Worm (Caenorhabditis elegans) whole organism, late embryonic: ENCODE data around the gene scrm-5.

ENCODE experiments used
- C08G9.2 ChIP-seq: sonication (generic microtip); optimal IDR thresholded peaks from 2 replicates; lab custom pipeline; 2016; ENCODE audit warnings: mild to moderate bottlenecking, missing genetic modification characterization, moderate library complexity, missing compliant biosample characterization
- C38D4.7 ChIP-seq: fragments of 200-800 bp; sonication (Bioruptor generic); optimal IDR thresholded peaks from 2 replicates; lab custom pipeline; 2018; ENCODE audit warnings: mild to moderate bottlenecking, missing genetic modification characterization, moderate library complexity, missing compliant biosample characterization
- F13H6.1 ChIP-seq: sonication (generic microtip); optimal IDR thresholded peaks from 2 replicates; lab custom pipeline; 2016; ENCODE audit warnings: missing genetic modification characterization, missing compliant biosample characterization
- K02D7.2 ChIP-seq: sonication (generic microtip); optimal IDR thresholded peaks from 2 replicates; lab custom pipeline; 2017; ENCODE audit warnings: mild to moderate bottlenecking, missing genetic modification characterization, missing compliant biosample characterization
- K09A11.1 ChIP-seq: sonication (generic microtip); optimal IDR thresholded peaks from 2 replicates; lab custom pipeline; 2017; ENCODE audit warnings: antibody characterized with exemption, mild to moderate bottlenecking, missing genetic modification characterization, missing compliant biosample characterization; ENCODE audit not compliant: insufficient read depth
- Y22D7AL.16 ChIP-seq: sonication (generic microtip); optimal IDR thresholded peaks from 2 replicates; lab custom pipeline; 2016; ENCODE audit warnings: missing genetic modification characterization, missing compliant biosample characterization
- ahr-1 ChIP-seq: sonication (generic microtip); optimal IDR thresholded peaks from 2 replicates; lab custom pipeline; 2016; ENCODE audit warnings: missing genetic modification characterization, missing compliant biosample characterization
- ama-1 ChIP-seq: fragments of 150-350 bp; optimal IDR thresholded peaks from 2 replicates; lab custom pipeline; 2014
- ceh-14 ChIP-seq: sonication (generic microtip); optimal IDR thresholded peaks from 2 replicates; lab custom pipeline; 2016; ENCODE audit warnings: missing genotype, missing genetic modification characterization, missing compliant biosample characterization
- ceh-18 ChIP-seq: sonication (generic microtip); optimal IDR thresholded peaks from 2 replicates; lab custom pipeline; 2016; ENCODE audit warnings: missing genetic modification characterization, missing compliant biosample characterization
- ceh-19 ChIP-seq: fragments of 200-800 bp; sonication (Bioruptor generic); optimal IDR thresholded peaks from 2 replicates; lab custom pipeline; 2018; ENCODE audit warnings: mild to moderate bottlenecking, missing genetic modification characterization, missing compliant biosample characterization
- ceh-2 ChIP-seq: sonication (generic microtip); optimal IDR thresholded peaks from 2 replicates; lab custom pipeline; 2016; ENCODE audit warnings: missing genotype, missing genetic modification characterization, missing compliant biosample characterization
- ceh-22 ChIP-seq: sonication (generic microtip); optimal IDR thresholded peaks from 2 replicates; lab custom pipeline; 2017; ENCODE audit warnings: missing biosample characterization, missing genetic modification characterization
- ceh-30 ChIP-seq: fragments of 150-350 bp; optimal IDR thresholded peaks from 2 replicates; lab custom pipeline; 2014; ENCODE audit warnings: missing biosample characterization, missing genetic modification characterization
- ceh-31 ChIP-seq: sonication (generic microtip); optimal IDR thresholded peaks from 2 replicates; lab custom pipeline; 2016; ENCODE audit warnings: missing genetic modification characterization, missing compliant biosample characterization
- ceh-34 ChIP-seq: sonication (generic microtip); optimal IDR thresholded peaks from 2 replicates; lab custom pipeline; 2016; ENCODE audit warnings: mild to moderate bottlenecking, missing genetic modification characterization, missing compliant biosample characterization
- ceh-45 ChIP-seq: fragments of 200-800 bp; sonication (Bioruptor generic); IDR thresholded peaks from 2 replicates; pipeline ENCODE4 v1.3.6; 2022; ENCODE audit warnings: missing genetic modification reagents, missing genetic modification characterization, missing compliant biosample characterization
- ceh-48 ChIP-seq: sonication (generic microtip); optimal IDR thresholded peaks from 2 replicates; lab custom pipeline; 2016; ENCODE audit warnings: missing genetic modification characterization, inconsistent platforms, missing compliant biosample characterization
- ceh-6 ChIP-seq: fragments of 200-800 bp; sonication (Bioruptor generic); optimal IDR thresholded peaks from 2 replicates; lab custom pipeline; 2018; ENCODE audit warnings: mild to moderate bottlenecking, missing genetic modification characterization, missing compliant biosample characterization
- ceh-9 ChIP-seq: sonication (generic microtip); optimal IDR thresholded peaks from 2 replicates; lab custom pipeline; 2016; ENCODE audit warnings: mild to moderate bottlenecking, missing genetic modification characterization, inconsistent platforms, missing compliant biosample characterization
- dve-1 ChIP-seq: sonication (generic microtip); optimal IDR thresholded peaks from 2 replicates; lab custom pipeline; 2017; ENCODE audit warnings: antibody characterized with exemption, mild to moderate bottlenecking, missing genetic modification characterization, missing compliant biosample characterization
- elt-2 ChIP-seq: sonication (generic microtip); optimal IDR thresholded peaks from 2 replicates; lab custom pipeline; 2016; ENCODE audit warnings: missing genetic modification reagents, missing genetic modification characterization, missing compliant biosample characterization
- ets-4 ChIP-seq: sonication (generic microtip); optimal IDR thresholded peaks from 2 replicates; lab custom pipeline; 2016; ENCODE audit warnings: missing genetic modification characterization, missing compliant biosample characterization
- eyg-1 ChIP-seq: sonication (generic microtip); optimal IDR thresholded peaks from 2 replicates; lab custom pipeline; 2016; ENCODE audit warnings: missing genotype, missing genetic modification characterization, missing compliant biosample characterization
- hlh-13 ChIP-seq: fragments of 200-800 bp; sonication (Bioruptor generic); optimal IDR thresholded peaks from 2 replicates; lab custom pipeline; 2018; ENCODE audit warnings: mild to moderate bottlenecking, missing genetic modification characterization, missing compliant biosample characterization
- hlh-15 ChIP-seq: sonication (generic microtip); optimal IDR thresholded peaks from 2 replicates; lab custom pipeline; 2016; ENCODE audit warnings: missing genetic modification characterization, missing compliant biosample characterization
- hlh-8 ChIP-seq: sonication (generic microtip); optimal IDR thresholded peaks from 2 replicates; lab custom pipeline; 2016; ENCODE audit warnings: missing genotype, missing genetic modification characterization, missing compliant biosample characterization
- lim-6 ChIP-seq: sonication (generic microtip); optimal IDR thresholded peaks from 2 replicates; lab custom pipeline; 2016; ENCODE audit warnings: missing genetic modification characterization, missing compliant biosample characterization
- lin-11 ChIP-seq: fragments of 200-800 bp; sonication (Bioruptor generic); optimal IDR thresholded peaks from 2 replicates; lab custom pipeline; 2018; ENCODE audit warnings: mild to moderate bottlenecking, missing genetic modification characterization, missing compliant biosample characterization
- mec-3 ChIP-seq: sonication (generic microtip); optimal IDR thresholded peaks from 2 replicates; lab custom pipeline; 2016; ENCODE audit warnings: borderline replicate concordance, missing genetic modification characterization, missing compliant biosample characterization
- nfya-1 ChIP-seq: sonication (generic microtip); optimal IDR thresholded peaks from 2 replicates; lab custom pipeline; 2017; ENCODE audit warnings: missing genetic modification characterization, mild to moderate bottlenecking, missing compliant biosample characterization, antibody characterized with exemption, moderate library complexity
- nhr-232 ChIP-seq: sonication (generic microtip); optimal IDR thresholded peaks from 2 replicates; lab custom pipeline; 2016; ENCODE audit warnings: missing genetic modification characterization, missing compliant biosample characterization
- odd-2 ChIP-seq: sonication (generic microtip); optimal IDR thresholded peaks from 2 replicates; lab custom pipeline; 2017; ENCODE audit warnings: antibody characterized with exemption, mild to moderate bottlenecking, missing genetic modification characterization, missing compliant biosample characterization
- pag-3 ChIP-seq: sonication (generic microtip); optimal IDR thresholded peaks from 2 replicates; lab custom pipeline; 2016; ENCODE audit warnings: missing compliant biosample characterization, missing genetic modification characterization, borderline replicate concordance
- pax-1 ChIP-seq: fragments of 150-350 bp; optimal IDR thresholded peaks from 2 replicates; lab custom pipeline; 2014; ENCODE audit warnings: missing biosample characterization, missing genetic modification characterization
- sox-2 ChIP-seq: fragments of 200-800 bp; sonication (Bioruptor generic); IDR thresholded peaks from 2 replicates; pipeline ENCODE4 v1.3.6; 2022; ENCODE audit warnings: missing genetic modification reagents, missing genetic modification characterization, missing compliant biosample characterization
- sox-4 ChIP-seq: sonication (generic microtip); optimal IDR thresholded peaks from 2 replicates; lab custom pipeline; 2017; ENCODE audit warnings: mild to moderate bottlenecking, missing genetic modification characterization, inconsistent platforms, missing compliant biosample characterization
- syd-9 ChIP-seq: sonication (generic microtip); optimal IDR thresholded peaks from 2 replicates; lab custom pipeline; 2016; ENCODE audit warnings: mild to moderate bottlenecking, missing genetic modification characterization, moderate library complexity, missing compliant biosample characterization
- tbx-2 ChIP-seq: sonication (generic microtip); optimal IDR thresholded peaks from 2 replicates; lab custom pipeline; 2016; ENCODE audit warnings: missing genetic modification characterization, missing compliant biosample characterization
- tbx-7 ChIP-seq: sonication (generic microtip); optimal IDR thresholded peaks from 2 replicates; lab custom pipeline; 2016; ENCODE audit warnings: missing genotype, missing genetic modification characterization, missing compliant biosample characterization
- ttx-3 ChIP-seq: sonication (generic microtip); optimal IDR thresholded peaks from 2 replicates; lab custom pipeline; 2016; ENCODE audit warnings: missing genetic modification reagents, missing genetic modification characterization, missing compliant biosample characterization
- unc-3 ChIP-seq, 2 experiments: fragments of 200-800 bp in 1 of 2; sonication (Bioruptor generic) in 1 of 2; sonication (generic microtip) in 1 of 2; conservative IDR thresholded peaks in 1 of 2; optimal IDR thresholded peaks in 1 of 2; 2 replicates each; pipeline versions ENCODE4 v1.3.6 to Lab custom; 2016 to 2022; ENCODE audit warnings: missing compliant biosample characterization in 2 of 2, missing genetic modification characterization in 2 of 2, missing genetic modification reagents in 1 of 2
- unc-42 ChIP-seq: sonication (generic microtip); optimal IDR thresholded peaks from 2 replicates; lab custom pipeline; 2016; ENCODE audit warnings: missing genotype, missing genetic modification characterization, missing compliant biosample characterization
- unc-86 ChIP-seq: sonication (generic microtip); optimal IDR thresholded peaks from 2 replicates; lab custom pipeline; 2016; ENCODE audit warnings: missing genetic modification characterization, missing compliant biosample characterization
- zip-5 ChIP-seq: sonication (generic microtip); optimal IDR thresholded peaks from 2 replicates; lab custom pipeline; 2016; ENCODE audit warnings: missing genetic modification characterization, missing compliant biosample characterization
- ztf-16 ChIP-seq: sonication (generic microtip); optimal IDR thresholded peaks from 2 replicates; lab custom pipeline; 2017; ENCODE audit warnings: missing genetic modification characterization, missing compliant biosample characterization

The scrm-5 gene

DNA sequence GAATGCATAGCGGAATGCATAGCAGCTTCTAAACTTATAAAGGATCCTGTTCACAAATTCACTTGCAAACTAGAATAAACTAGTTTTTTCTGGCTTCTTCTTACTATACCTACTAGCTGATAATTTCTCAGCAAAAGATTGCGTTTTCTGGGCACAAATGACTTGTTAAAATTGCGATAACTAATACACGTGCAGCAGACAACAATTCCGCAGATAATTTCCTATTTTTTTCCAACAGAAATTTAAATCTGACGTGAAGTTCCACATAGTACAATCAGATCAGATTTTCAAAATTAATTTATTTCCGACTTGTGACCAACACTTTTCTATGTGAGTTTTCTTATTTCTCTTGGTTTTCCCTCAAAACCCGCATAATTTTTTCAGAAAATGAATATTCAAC, 2.2 kb downstream of the scrm-5 start, which contains the start of gene scrm-8:
Gene scrm-8 (plus strand): TSS at position 301 of the 400 bp plus-strand sequence.
- TF ChIP-seq lim-6 (tag; lab: Kevin White, UChicago): no peak
- TF ChIP-seq odd-2 (tag; lab: Kevin White, UChicago): no peak
- no peak for TF ChIP-seq eyg-1
- no peak for TF ChIP-seq ets-4 (tag; lab: Kevin White, UChicago)
- no peak for TF ChIP-seq ceh-18 (tag; lab: Kevin White, UChicago)
- TF ChIP-seq ceh-34 (tag; lab: Kevin White, UChicago): no peak
- no peak for TF ChIP-seq ceh-22 (tag; lab: Kevin White, UChicago)
- no peak for TF ChIP-seq ama-1 (lab: Kevin White, UChicago)
- TF ChIP-seq tbx-7 (tag; lab: Kevin White, UChicago): no peak
- no peak for TF ChIP-seq K02D7.2
- no peak for TF ChIP-seq hlh-8
- TF ChIP-seq tbx-2 (tag; lab: Kevin White, UChicago): no peak
- no peak for TF ChIP-seq ceh-14 (tag; lab: Kevin White, UChicago)
- TF ChIP-seq zip-5 (tag; lab: Kevin White, UChicago): no peak
- TF ChIP-seq Y22D7AL.16 (tag; lab: Kevin White, UChicago): no peak
- no peak for TF ChIP-seq syd-9

DNA sequence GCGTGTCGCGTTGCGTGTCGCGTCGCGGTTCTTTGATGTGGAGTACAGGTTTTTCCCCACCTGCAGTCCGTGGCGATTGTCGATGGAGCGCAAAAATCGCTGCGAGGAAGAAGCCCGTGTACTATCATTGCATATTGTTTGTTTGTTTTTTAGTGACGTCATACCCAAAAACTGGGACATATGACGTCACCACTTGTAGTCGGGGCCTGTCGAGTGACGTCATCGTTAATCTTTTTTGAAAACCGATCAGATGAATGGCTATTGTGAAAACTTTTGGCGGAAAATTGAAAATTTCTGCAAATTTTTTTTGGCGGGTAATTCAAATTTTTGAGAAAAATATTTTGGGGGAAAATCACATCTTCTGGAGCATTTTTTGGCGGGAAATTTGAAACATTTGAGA, 5.1 kb downstream of the scrm-5 start:
- no peak for TF ChIP-seq unc-3 (GFP tag; conservative IDR thresholded peaks at IDR 0.05; lab: Robert Waterston, UW)
- no peak for TF ChIP-seq unc-3 (tag; optimal IDR thresholded peaks at IDR 0.05; lab: Kevin White, UChicago)
- no peak for TF ChIP-seq ceh-31
- TF ChIP-seq pax-1 (tag; lab: Kevin White, UChicago): no peak
- no peak for TF ChIP-seq lin-11
- no peak for TF ChIP-seq ceh-6 (GFP tag; lab: Kevin White, UChicago)
- no peak for TF ChIP-seq hlh-8
- no peak for TF ChIP-seq mec-3 (tag; lab: Kevin White, UChicago)
- TF ChIP-seq, all 69 proteins: peak for 0

DNA sequence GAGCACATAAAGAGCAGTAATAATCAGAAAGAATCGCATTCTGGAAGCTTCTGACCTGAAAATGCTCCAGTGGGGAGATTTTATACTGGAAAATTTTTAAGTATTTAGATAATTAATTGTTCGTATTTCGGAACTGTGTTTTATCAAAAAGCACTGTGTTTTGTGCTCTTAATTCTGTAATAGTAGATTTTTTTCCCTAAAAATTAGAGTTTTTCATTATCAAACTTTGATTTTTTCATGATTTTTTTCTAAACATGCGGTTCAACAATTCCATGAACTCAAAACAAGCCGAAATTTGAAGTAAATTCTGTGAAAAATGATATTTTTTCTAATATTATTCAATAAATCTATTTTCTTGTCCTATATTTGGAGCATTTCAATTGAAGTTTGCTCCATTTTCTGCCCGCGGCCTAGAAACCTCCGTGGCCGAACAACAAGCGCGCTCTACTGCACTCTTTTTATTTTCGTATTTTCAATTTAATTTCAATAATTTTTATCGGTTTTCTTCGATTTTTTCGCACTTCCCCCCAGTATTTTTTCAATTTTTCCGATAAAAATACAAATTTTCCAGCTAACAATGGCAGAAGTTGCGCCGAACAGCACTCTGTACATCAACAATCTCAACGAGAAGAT, 9.4 kb downstream of the scrm-5 start, which contains the start of the genes K08D10.13 and rnp-2:
Gene K08D10.13 (minus strand): TSS at position 51 of the 633 bp plus-strand sequence.
Gene rnp-2 (plus strand): TSS at position 546 of the 633 bp plus-strand sequence.
- no peak for TF ChIP-seq unc-86
- TF ChIP-seq hlh-8: no peak
- no peak for TF ChIP-seq ttx-3 (tag; lab: Kevin White, UChicago)
- no peak for TF ChIP-seq sox-2 (GFP tag; lab: Robert Waterston, UW)
- TF ChIP-seq ceh-14 (tag; lab: Kevin White, UChicago): no peak
- no peak for TF ChIP-seq sox-4 (tag; lab: Kevin White, UChicago)
- TF ChIP-seq ceh-30: no peak
- TF ChIP-seq ceh-45 (GFP tag; lab: Robert Waterston, UW): no peak
- TF ChIP-seq unc-42 (tag; lab: Kevin White, UChicago): peak; percentile 63
- TF ChIP-seq ceh-2 (tag; lab: Kevin White, UChicago): peak; percentile 36
- TF ChIP-seq K02D7.2: no peak
- no peak for TF ChIP-seq elt-2 (tag; lab: Kevin White, UChicago)
- no peak for TF ChIP-seq eyg-1
- no peak for TF ChIP-seq hlh-13
- no peak for TF ChIP-seq odd-2 (tag; lab: Kevin White, UChicago)
- no peak for TF ChIP-seq ceh-48 (tag; lab: Kevin White, UChicago)
- TF ChIP-seq hlh-15 (tag; lab: Kevin White, UChicago): no peak
- TF ChIP-seq K09A11.1 (tag; lab: Kevin White, UChicago): no peak
- no peak for TF ChIP-seq pax-1 (tag; lab: Kevin White, UChicago)
- no peak for TF ChIP-seq nhr-232 (tag; lab: Kevin White, UChicago)
- TF ChIP-seq C38D4.7: no peak
- TF ChIP-seq ahr-1: no peak
- TF ChIP-seq F13H6.1 (tag; lab: Kevin White, UChicago): no peak
- TF ChIP-seq dve-1 (tag; lab: Kevin White, UChicago): no peak
- TF ChIP-seq unc-3 (GFP tag; conservative IDR thresholded peaks at IDR 0.05; lab: Robert Waterston, UW): no peak
- no peak for TF ChIP-seq unc-3 (tag; optimal IDR thresholded peaks at IDR 0.05; lab: Kevin White, UChicago)
- TF ChIP-seq nfya-1: peak; percentile 18
- no peak for TF ChIP-seq ceh-19 (GFP tag; lab: Kevin White, UChicago)
- TF ChIP-seq tbx-2 (tag; lab: Kevin White, UChicago): peak; percentile 35
- no peak for TF ChIP-seq ztf-16 (tag; lab: Kevin White, UChicago)
- TF ChIP-seq pag-3 (tag; lab: Kevin White, UChicago): no peak
- peak; percentile 28 for TF ChIP-seq tbx-7 (tag; lab: Kevin White, UChicago)
- TF ChIP-seq zip-5 (tag; lab: Kevin White, UChicago): no peak
- peak; percentile 63 for TF ChIP-seq C08G9.2 (tag; lab: Kevin White, UChicago)
- peak; percentile 57 for TF ChIP-seq ceh-31
- TF ChIP-seq ceh-9 (tag; lab: Kevin White, UChicago): no peak
